Fruit fly (Drosophila melanogaster) whole organism, prepupa: ENCODE results near the gene PMCA.

Source experiments
- CG11294 ChIP-seq: fragments of 200-800 bp; sonication (Bioruptor generic); IDR thresholded peaks from 2 replicates; pipeline ENCODE4 v1.3.6; 2022; ENCODE audit warnings: missing biosample characterization, missing genetic modification characterization
- CG11762 ChIP-seq: fragments of 200-800 bp; sonication (Bioruptor generic); optimal IDR thresholded peaks from 3 replicates; lab custom pipeline; 2016; ENCODE audit warnings: missing biosample characterization, missing genetic modification characterization; ENCODE audit not compliant: insufficient read depth
- CG6854 ChIP-seq: fragments of 200-800 bp; sonication (Bioruptor generic); optimal IDR thresholded peaks from 2 replicates; lab custom pipeline; 2017; ENCODE audit warnings: missing biosample characterization, mild to moderate bottlenecking, missing genetic modification characterization
- CG8632 ChIP-seq: fragments of 200-800 bp; sonication (Bioruptor generic); optimal IDR thresholded peaks from 3 replicates; lab custom pipeline; 2016; ENCODE audit warnings: missing biosample characterization, missing genetic modification characterization
- Ets21C ChIP-seq: fragments of 200-800 bp; sonication (Bioruptor generic); optimal IDR thresholded peaks from 3 replicates; lab custom pipeline; 2016; ENCODE audit warnings: missing biosample characterization, missing genetic modification characterization
- Hr4 ChIP-seq: fragments of 200-800 bp; sonication (Bioruptor generic); optimal IDR thresholded peaks from 3 replicates; lab custom pipeline; 2016; ENCODE audit warnings: missing biosample characterization, missing genetic modification characterization
- dac ChIP-seq: fragments of 200-800 bp; sonication (Bioruptor generic); optimal IDR thresholded peaks from 2 replicates; lab custom pipeline; 2017; ENCODE audit warnings: missing biosample characterization, mild to moderate bottlenecking, missing genetic modification characterization
- eg ChIP-seq: fragments of 200-800 bp; sonication (Bioruptor generic); IDR thresholded peaks from 3 replicates; pipeline ENCODE4 v1.3.6; 2022; ENCODE audit warnings: missing biosample characterization, missing genetic modification characterization
- fkh ChIP-seq: fragments of 200-800 bp; sonication (Bioruptor generic); optimal IDR thresholded peaks from 3 replicates; lab custom pipeline; 2017; ENCODE audit warnings: missing biosample characterization, mild to moderate bottlenecking, missing genetic modification characterization, moderate library complexity
- vri ChIP-seq: fragments of 200-800 bp; sonication (Bioruptor generic); optimal IDR thresholded peaks from 3 replicates; lab custom pipeline; 2016; ENCODE audit warnings: missing biosample characterization, mild to moderate bottlenecking, missing genetic modification characterization

DNA sequence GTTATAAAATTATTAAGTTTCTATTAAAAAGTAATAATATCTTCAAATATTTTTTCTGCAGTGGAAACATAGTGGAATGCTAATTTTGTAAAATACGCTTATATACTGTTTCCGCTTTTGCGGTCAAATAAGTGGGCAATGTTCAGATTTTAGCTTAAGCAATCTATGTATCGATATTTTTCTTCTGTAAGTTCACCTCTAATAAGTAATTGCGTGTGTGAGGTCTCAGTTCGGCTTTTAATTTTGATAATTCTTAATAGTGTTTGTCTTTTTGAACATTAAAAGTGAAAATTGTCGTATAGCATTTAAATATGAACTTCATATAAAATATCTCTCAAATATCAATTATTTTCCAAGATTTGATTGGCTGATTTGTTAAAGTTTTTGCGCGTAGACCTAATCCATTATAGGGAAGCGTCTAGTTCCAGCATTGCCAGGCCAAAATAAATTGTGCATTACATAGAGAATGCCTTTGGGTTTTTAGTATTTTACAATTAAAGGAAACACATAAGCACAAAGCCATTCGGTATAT, 1.1 kb upstream of the PMCA start, which contains the start of gene Hcf:
- TF ChIP-seq Ets21C (no peak), CG6854 (GFP tag; lab: Kevin White, UChicago) (no peak), fkh (GFP tag; lab: Kevin White, UChicago) (no peak), CG11762 (no peak), CG11294 (no peak), Hr4 (no peak), eg (GFP tag; lab: Robert Waterston, UW) (no peak), dac (no peak), CG8632 (GFP tag; lab: Kevin White, UChicago) (no peak), vri (no peak)
